Fruit fly (Drosophila melanogaster) S2 (cell line): ENCODE data around the gene Tpi.

Experiments used
- CG8478 ChIP-seq: fragments of >200 bp; optimal IDR thresholded peaks from 2 replicates; lab custom pipeline; 2018
- CTCF ChIP-seq, 2 experiments: fragments of >200 bp; optimal IDR thresholded peaks; 2 replicates each; lab custom pipeline; 2018

The Tpi gene

dm6 chr3R:30105808-30106207, 28.6 kb downstream of the Tpi start:
- TF ChIP-seq CG8478, result no peak
- no peak for TF ChIP-seq CTCF (optimal IDR thresholded peaks at IDR 0.05; lab: Kevin White, UChicago)

- TF ChIP-seq CTCF (optimal IDR thresholded peaks at IDR 0.05; lab: Kevin White, UChicago) (no peak), CG8478 (no peak)
These were observed 29.4 kb downstream of the Tpi start for dm6 chr3R:30104912-30105510.

DNA sequence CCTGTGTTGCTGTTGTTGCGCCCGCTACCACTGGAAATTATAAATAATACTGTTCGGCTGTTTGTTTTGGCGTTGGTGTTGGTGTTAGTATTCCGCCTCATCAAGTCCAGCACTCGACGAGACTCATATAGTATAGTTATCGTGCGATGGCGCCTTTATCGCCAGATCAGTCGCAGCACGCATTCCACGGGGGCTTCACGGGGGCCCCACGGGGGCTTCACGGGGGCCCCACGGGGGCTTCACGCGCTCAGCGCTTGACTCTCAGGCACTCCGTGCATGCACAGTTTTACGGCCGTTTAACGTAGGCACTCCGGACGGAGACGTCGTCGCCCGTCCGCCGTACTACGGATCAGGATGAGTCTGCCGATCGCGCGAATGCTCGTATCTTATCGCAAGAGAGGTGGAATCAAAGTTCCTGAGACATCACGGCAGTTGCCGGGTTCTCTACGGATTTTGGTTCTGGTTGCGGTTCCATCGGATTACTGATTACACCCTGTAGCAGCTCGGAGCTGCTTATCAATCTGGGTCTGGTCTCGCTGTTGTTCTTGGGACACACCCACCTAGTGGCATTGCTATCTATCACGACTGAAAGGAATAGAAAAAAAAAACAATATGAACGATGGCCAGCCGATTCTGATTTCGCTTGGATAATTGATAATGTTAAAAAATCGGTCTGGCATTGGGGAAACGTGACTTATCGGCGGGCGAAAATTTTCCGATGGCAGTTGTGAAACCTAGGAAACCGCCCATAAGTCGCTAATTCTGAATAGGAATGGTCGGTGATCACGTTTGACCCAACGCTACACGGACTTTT, 31.4 kb downstream of the Tpi start:
- TF ChIP-seq CG8478, result no peak
- no peak for TF ChIP-seq CTCF (optimal IDR thresholded peaks at IDR 0.05; lab: Kevin White, UChicago)

- TF ChIP-seq CG8478, result no peak
- TF ChIP-seq CTCF (optimal IDR thresholded peaks at IDR 0.05; lab: Kevin White, UChicago), result no peak
These were observed 32.9 kb downstream of the Tpi start for dm6 chr3R:30101389-30101935.

DNA sequence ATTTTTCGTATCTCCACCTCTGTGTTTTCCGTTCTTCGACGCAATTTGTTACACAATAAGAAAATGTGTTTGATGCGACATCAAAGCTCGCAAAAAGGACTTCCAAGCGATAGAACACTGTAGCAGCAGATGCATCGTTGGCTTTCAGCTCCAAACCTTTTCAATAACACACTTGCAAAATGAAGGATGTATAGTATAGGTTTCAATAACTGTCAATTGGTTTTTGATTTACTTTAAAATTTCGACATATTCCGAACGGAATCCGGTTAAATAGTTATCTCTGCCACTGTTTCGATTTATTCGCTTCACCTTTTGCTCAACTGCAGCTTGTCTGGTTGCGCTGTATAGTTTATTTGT, 33.4 kb downstream of the Tpi start:
- no peak for TF ChIP-seq CTCF (optimal IDR thresholded peaks at IDR 0.05; lab: Kevin White, UChicago)
- TF ChIP-seq CG8478, result no peak

DNA sequence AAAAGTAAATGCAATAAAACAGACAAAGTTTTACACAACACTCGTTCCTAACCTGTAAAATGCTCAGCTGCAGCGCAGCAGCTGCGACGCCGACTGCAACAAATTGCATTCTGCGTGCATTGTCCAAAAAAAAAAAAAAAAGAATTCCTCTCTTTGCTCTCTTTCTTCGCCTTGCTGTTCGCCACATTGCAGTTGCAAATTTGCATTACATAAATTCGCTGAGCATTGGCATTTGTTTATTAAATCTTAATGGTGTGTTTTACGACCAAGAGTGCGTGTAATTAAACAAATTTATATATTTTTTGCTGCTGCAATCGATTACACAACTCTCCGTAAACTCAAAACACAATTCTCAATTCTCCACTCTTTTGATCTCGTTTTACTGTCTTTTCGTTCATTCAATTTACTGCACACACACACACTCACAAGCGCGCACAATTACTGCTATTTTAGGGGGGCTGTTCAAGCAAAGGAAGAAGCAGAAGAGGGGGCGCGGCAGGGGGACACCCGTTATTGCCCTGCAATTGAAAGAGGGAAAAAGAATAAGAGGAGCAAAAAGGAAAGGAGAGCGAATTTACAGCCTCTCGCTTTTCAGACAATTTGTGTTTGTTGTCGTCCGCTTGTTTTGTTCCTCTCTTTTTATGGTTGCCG, 33.9 kb downstream of the Tpi start:
- TF ChIP-seq CG8478 (no peak), CTCF (optimal IDR thresholded peaks at IDR 0.05; lab: Kevin White, UChicago) (no peak)

- TF ChIP-seq CG8478, result no peak
- TF ChIP-seq CTCF (optimal IDR thresholded peaks at IDR 0.05; lab: Kevin White, UChicago), result no peak
These were observed 35.0 kb downstream of the Tpi start for dm6 chr3R:30099341-30099871.

DNA sequence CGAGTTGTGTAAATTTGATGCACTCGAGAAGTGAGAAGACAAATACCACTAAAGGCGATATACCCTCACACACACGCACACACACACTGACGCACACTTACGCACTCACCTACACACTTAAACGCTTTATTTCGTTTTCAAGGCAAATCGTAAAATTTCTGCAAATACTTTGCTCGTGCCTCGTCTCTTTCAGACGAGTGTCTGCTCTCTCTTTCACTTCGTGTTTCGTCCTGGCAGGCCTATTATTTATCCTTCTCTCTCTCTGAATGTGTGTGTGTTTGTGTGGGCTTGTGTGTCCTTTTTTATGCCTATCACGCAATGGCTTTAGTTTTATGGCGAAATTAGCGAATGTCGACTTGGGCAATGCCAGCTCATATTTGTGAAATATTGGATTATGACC, 36.2 kb downstream of the Tpi start:
- TF ChIP-seq CG8478 (no peak), CTCF (optimal IDR thresholded peaks at IDR 0.05; lab: Kevin White, UChicago) (no peak)

DNA sequence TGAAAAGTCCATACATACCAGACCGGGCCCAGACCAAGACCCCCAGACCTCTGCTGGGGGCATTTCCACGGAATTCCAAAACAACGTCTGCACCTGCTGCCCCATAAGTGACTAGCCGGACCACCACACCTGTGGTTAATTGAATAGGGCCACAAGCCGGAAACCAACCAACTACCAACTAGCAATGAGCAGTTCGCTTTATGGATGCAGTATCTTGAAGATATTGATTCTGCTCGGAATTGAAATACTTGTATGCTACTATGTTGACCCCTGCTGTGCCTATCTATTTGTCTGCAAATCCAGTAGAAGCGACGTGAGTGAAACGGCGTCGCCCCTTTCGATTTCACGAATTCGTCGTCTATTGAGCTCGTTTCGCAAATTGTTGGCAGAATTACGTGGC, 38.5 kb downstream of the Tpi start:
- TF ChIP-seq CG8478, result no peak
- no peak for TF ChIP-seq CTCF (optimal IDR thresholded peaks at IDR 0.05; lab: Kevin White, UChicago)

DNA sequence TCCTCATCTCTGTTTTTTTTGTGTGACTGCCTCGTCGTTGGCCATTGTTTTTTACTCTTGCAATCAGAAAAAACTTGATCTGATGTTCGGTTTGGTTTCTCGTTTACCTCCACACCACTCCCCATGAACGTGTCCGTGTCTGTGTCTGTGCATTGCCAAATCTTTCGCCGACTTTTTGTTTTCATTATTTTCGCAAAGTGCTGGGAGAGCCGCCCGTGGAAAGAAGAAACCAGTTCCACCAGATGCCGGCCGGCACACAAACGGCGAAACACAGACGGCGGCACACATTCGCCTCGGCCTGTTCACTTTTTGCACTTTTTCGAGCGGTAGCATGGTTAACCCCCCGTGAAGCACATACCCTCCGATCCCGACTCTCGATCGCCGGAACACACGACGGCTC, 39.0 kb downstream of the Tpi start:
- TF ChIP-seq CG8478 (no peak), CTCF (optimal IDR thresholded peaks at IDR 0.05; lab: Kevin White, UChicago) (no peak)

DNA sequence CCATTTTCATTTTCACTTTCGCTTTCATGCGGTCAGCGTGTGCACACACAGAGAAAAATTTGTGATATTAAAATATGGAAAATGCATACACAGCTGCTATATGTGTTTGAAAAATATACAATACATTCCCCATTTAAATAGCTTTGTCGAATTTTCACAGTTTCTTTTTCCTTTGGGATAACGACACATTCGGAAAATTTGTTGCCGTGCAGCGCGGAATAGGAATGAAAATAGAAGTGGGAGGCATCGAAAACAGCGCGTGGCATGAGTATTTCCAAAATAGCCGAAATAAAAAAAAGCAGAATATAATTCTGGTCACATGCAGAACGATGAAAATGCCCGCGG, 41.7 kb downstream of the Tpi start:
- TF ChIP-seq CTCF (optimal IDR thresholded peaks at IDR 0.05; lab: Kevin White, UChicago), result no peak
- TF ChIP-seq CG8478, result no peak

DNA sequence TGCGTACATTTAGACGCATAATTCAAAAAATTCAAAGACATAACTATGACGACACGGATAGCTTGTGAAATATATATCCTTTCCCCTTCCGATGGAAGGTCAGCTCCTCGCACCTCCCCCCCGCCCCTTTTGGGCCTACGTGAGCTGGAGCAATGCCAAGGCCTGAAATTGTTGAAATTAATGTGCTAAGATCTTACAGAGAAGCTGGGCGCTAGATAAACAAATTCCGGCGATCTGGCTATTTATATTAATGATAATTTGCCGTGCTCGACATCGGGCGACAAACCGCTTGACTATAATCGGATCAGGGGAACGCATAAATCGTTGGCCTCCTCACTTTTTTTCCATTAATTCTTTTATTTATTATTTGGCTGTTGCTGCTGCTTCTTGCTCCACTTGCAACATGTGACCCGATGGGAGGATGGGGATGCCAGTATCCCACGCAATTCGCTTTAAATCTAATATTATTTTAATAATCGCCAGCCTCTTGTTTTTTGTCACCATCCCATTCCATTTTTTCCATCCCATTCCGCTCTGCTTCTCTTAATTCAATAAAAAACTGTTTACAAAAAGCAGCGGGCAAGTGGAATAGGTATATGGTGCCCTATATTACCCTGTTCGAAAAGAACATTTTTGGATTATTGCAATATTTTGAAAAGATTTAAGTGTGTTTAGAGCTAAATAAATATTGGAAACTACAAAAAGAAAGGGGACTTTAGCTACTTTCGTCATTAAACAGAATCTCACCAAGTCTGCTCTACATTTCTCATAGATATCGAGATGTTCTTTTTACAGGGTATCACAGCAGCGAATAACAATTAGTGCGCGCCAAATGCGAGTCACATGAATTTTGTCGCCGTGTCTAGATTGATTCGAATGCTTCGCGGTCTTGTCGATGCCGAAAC, 42.4 kb downstream of the Tpi start:
- TF ChIP-seq CG8478 (no peak), CTCF (optimal IDR thresholded peaks at IDR 0.05; lab: Kevin White, UChicago) (no peak)

- TF ChIP-seq CTCF (optimal IDR thresholded peaks at IDR 0.05; lab: Kevin White, UChicago) (no peak), CG8478 (no peak)
These were observed 44.0 kb downstream of the Tpi start for dm6 chr3R:30090261-30091006.

DNA sequence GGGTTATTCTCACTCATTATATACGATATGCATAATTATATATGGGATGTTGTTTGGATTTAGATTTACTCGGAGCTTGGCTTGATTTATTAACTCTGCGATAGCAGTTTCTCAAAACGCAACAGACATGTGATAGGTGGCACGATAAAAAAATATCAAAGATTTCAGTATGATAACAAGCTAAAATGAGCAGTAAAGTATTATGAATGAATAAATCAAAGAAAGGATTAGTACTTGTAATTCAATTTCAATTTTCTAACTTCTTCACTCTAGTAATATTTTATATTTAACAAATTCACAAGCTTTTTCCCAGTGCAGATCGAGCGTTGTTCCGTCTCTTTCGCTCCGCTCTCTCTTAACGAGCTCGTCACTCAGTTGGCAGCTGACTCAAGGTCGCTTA, 50.3 kb downstream of the Tpi start:
- TF ChIP-seq CTCF (optimal IDR thresholded peaks at IDR 0.05; lab: Kevin White, UChicago) (no peak), CG8478 (no peak)
